Worm (Caenorhabditis elegans): ENCODE measurements around the gene C24H11.5.
"Not testable (repeated sequence)": the region's sequence is repeated elsewhere in the genome, so short reads cannot be mapped to it uniquely, and the experiment has no call there.

The C24H11.5 gene

DNA sequence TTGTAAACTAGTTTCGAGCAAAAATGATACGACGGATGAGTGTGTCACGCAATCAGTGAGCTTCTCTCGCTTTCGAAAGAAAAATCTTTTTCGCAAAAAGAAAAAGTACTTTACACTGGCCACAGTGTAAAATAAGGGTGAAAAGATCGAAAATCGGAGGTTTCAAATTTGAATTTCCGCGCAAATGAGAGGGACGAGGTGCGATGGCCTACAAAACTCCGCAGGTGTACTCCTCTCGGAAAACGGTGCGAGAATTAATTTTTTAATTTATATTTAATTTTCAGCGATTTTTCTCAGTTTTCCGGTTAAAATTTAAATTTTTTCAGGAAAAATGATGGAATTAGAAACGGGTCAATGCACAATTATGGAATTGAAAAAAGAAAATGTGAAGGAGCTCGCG is 33.3 kb upstream of the C24H11.5 start, which contains the start of gene mrt-2:
Gene mrt-2 (plus strand): TSS at position 49 of the 400 bp plus-strand sequence.
- TF ChIP-seq flt-1 (GFP tag; IDR thresholded peaks at IDR 0.05) (peak; percentile 78), ztf-29 (GFP tag; IDR thresholded peaks at IDR 0.05) (no peak), cog-1 (tag; optimal IDR thresholded peaks at IDR 0.05) (peak; percentile 28), ztf-23 (GFP tag; IDR thresholded peaks at IDR 0.05) (0 out of 2 replicates have a peak, but pooled peaks have one; percentile 56), tab-1 (GFP tag; IDR thresholded peaks at IDR 0.05) (no peak), ref-1 (GFP tag; conservative IDR thresholded peaks at IDR 0.05) (no peak), T22C8.4 (GFP tag; IDR thresholded peaks at IDR 0.05) (peak; percentile 10; the same call in 1 of the 2 replicates), med-1 (GFP tag; optimal IDR thresholded peaks at IDR 0.05; ENCODE audit: insufficient read depth) (no peak), klf-2 (GFP tag; conservative IDR thresholded peaks at IDR 0.05) (0 out of 2 replicates have a peak, but pooled peaks have one; percentile 33)

DNA sequence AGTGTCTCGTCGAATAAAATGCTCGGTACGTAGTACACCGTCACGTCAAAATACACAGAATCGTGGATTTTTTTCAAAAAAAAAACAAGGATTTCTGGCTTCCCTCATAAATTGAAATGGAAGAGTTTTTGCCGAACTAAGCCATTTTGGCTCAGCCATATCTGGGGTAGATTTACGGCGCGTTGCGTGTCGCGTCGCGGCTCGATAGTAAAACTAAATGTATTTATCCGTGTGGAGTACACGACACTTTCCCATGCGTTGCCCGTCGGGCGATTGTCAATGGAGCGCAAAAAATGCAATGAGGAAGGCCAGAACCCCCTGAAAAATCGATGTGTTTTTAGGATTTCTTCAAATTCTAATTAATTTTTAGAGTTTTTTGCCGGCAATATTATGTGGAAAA is 29.8 kb upstream of the C24H11.5 start:
- TF ChIP-seq cog-1 (tag; optimal IDR thresholded peaks at IDR 0.05) = no peak
- no peak for TF ChIP-seq T22C8.4 (GFP tag; IDR thresholded peaks at IDR 0.05)
- no peak for TF ChIP-seq ztf-23 (GFP tag; IDR thresholded peaks at IDR 0.05)
- no peak for TF ChIP-seq med-1 (GFP tag; optimal IDR thresholded peaks at IDR 0.05; ENCODE audit: insufficient read depth)
- TF ChIP-seq klf-2 (GFP tag; conservative IDR thresholded peaks at IDR 0.05) = no peak
- TF ChIP-seq ref-1 (GFP tag; conservative IDR thresholded peaks at IDR 0.05) = no peak
- TF ChIP-seq tab-1 (GFP tag; IDR thresholded peaks at IDR 0.05) = no peak

ce11 chrIII:11750817-11751216 is 29.2 kb upstream of the C24H11.5 start:
- TF ChIP-seq ref-1 (GFP tag; conservative IDR thresholded peaks at IDR 0.05) (no peak), tab-1 (GFP tag; IDR thresholded peaks at IDR 0.05) (no peak), klf-2 (GFP tag; conservative IDR thresholded peaks at IDR 0.05) (no peak), med-1 (GFP tag; optimal IDR thresholded peaks at IDR 0.05; ENCODE audit: insufficient read depth) (no peak), cog-1 (tag; optimal IDR thresholded peaks at IDR 0.05) (no peak), ztf-29 (GFP tag; IDR thresholded peaks at IDR 0.05) (no peak), ztf-23 (GFP tag; IDR thresholded peaks at IDR 0.05) (no peak), T22C8.4 (GFP tag; IDR thresholded peaks at IDR 0.05) (no peak), flt-1 (GFP tag; IDR thresholded peaks at IDR 0.05) (no peak)

ce11 chrIII:11757892-11758291 is 22.1 kb upstream of the C24H11.5 start:
- TF ChIP-seq ztf-29 (GFP tag; IDR thresholded peaks at IDR 0.05) (no peak), ref-1 (GFP tag; conservative IDR thresholded peaks at IDR 0.05) (no peak), T22C8.4 (GFP tag; IDR thresholded peaks at IDR 0.05) (no peak), flt-1 (GFP tag; IDR thresholded peaks at IDR 0.05) (no peak), med-1 (GFP tag; optimal IDR thresholded peaks at IDR 0.05; ENCODE audit: insufficient read depth) (no peak), klf-2 (GFP tag; conservative IDR thresholded peaks at IDR 0.05) (no peak), tab-1 (GFP tag; IDR thresholded peaks at IDR 0.05) (no peak), ztf-23 (GFP tag; IDR thresholded peaks at IDR 0.05) (no peak), cog-1 (tag; optimal IDR thresholded peaks at IDR 0.05) (no peak)

DNA sequence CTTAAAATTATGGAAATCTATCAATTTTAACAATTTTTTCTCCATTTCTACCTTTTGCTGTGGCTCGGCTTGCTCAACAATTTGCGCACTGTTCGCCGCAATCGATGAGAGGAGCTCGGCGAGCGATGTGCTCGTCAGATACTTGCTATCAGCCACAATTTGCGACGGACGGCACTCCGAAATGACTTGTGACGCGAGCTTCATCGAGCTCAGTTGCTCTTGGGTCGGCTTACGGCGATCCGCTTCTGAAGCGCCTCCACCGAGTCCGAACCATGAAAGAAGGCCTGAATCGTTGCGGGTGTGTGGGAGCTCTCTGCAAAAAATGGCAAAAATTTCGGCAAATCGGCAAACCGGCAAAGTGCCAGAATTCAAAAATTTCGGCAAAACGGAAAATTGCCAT is 19.4 kb upstream of the C24H11.5 start:
- TF ChIP-seq ztf-29 (GFP tag; IDR thresholded peaks at IDR 0.05) (no peak), tab-1 (GFP tag; IDR thresholded peaks at IDR 0.05) (no peak), cog-1 (tag; optimal IDR thresholded peaks at IDR 0.05) (no peak), ref-1 (GFP tag; conservative IDR thresholded peaks at IDR 0.05) (no peak), ztf-23 (GFP tag; IDR thresholded peaks at IDR 0.05) (no peak), med-1 (GFP tag; optimal IDR thresholded peaks at IDR 0.05; ENCODE audit: insufficient read depth) (no peak), klf-2 (GFP tag; conservative IDR thresholded peaks at IDR 0.05) (no peak), T22C8.4 (GFP tag; IDR thresholded peaks at IDR 0.05) (no peak), flt-1 (GFP tag; IDR thresholded peaks at IDR 0.05) (no peak)

DNA sequence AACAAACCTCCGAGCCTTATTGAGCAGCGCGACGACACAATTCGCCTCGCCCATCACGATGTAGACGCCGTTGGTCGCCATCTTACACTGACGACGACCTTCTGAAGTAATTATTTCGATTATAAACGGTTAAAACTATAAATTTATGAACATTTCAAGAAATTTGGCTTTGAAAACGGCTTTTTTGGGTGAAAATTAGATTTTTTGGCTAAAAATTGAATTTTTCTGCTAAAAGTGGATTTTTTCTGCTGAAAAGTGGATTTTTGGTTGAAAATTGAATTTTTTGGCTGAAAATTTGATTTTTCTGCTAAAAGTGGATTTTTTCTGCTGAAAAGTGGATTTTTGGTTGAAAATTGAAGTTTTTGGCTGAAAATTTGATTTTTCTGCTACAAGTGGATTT is 6.5 kb upstream of the C24H11.5 start, which contains the start of gene gbf-1:
Gene gbf-1 (minus strand): TSS at position 101 of the 400 bp plus-strand sequence.
- not testable (repeated sequence) for TF ChIP-seq ztf-29 (GFP tag; IDR thresholded peaks at IDR 0.05); ref-1 (GFP tag; conservative IDR thresholded peaks at IDR 0.05); cog-1 (tag; optimal IDR thresholded peaks at IDR 0.05)

- TF ChIP-seq ref-1 (GFP tag; conservative IDR thresholded peaks at IDR 0.05) = no peak
- no peak for TF ChIP-seq T22C8.4 (GFP tag; IDR thresholded peaks at IDR 0.05)
- TF ChIP-seq ztf-23 (GFP tag; IDR thresholded peaks at IDR 0.05) = no peak
- no peak; the same call in 1 of the 2 replicates for TF ChIP-seq flt-1 (GFP tag; IDR thresholded peaks at IDR 0.05)
- TF ChIP-seq ztf-29 (GFP tag; IDR thresholded peaks at IDR 0.05) = no peak
- TF ChIP-seq cog-1 (tag; optimal IDR thresholded peaks at IDR 0.05) = no peak
- no peak for TF ChIP-seq med-1 (GFP tag; optimal IDR thresholded peaks at IDR 0.05; ENCODE audit: insufficient read depth)
- no peak for TF ChIP-seq tab-1 (GFP tag; IDR thresholded peaks at IDR 0.05)
- no peak for TF ChIP-seq klf-2 (GFP tag; conservative IDR thresholded peaks at IDR 0.05)
These were observed 5.5 kb upstream of the C24H11.5 start, which contains the start of gene immp-1 for ce11 chrIII:11774508-11775000. TSS of gene immp-1 (plus strand) at chrIII:11774950.

DNA sequence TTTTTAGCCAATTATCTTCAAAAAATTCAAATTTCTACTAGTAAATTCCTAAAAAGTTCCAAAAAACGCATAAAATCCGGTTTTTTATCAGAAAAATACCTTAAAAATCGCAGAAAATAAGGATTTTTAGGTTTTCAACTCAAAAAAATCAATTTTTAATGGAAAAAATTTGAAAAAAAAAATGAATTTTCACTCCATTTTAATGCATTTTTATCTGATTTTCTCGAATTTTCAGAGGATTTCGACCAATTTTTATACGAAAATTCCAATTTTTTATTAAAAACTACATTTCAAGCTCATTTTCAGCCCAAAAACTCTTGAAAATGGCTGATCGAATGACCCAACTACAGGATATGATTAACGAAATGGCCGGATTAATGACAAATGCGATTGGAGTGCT is 2.7 kb upstream of the C24H11.5 start, which contains the start of gene mdt-21:
Gene mdt-21 (plus strand): TSS at position 301 of the 400 bp plus-strand sequence.
- TF ChIP-seq cog-1 (tag; optimal IDR thresholded peaks at IDR 0.05) (no peak), ztf-29 (GFP tag; IDR thresholded peaks at IDR 0.05) (no peak), klf-2 (GFP tag; conservative IDR thresholded peaks at IDR 0.05) (no peak), ztf-23 (GFP tag; IDR thresholded peaks at IDR 0.05) (no peak), flt-1 (GFP tag; IDR thresholded peaks at IDR 0.05) (no peak), T22C8.4 (GFP tag; IDR thresholded peaks at IDR 0.05) (no peak), ref-1 (GFP tag; conservative IDR thresholded peaks at IDR 0.05) (no peak), tab-1 (GFP tag; IDR thresholded peaks at IDR 0.05) (no peak), med-1 (GFP tag; optimal IDR thresholded peaks at IDR 0.05; ENCODE audit: insufficient read depth) (no peak)

ce11 chrIII:11781800-11782199 is 1.8 kb downstream of the C24H11.5 start, which contains the start of gene srd-74:
TSS of gene srd-74 (plus strand) at chrIII:11782100.
- no peak for TF ChIP-seq ref-1 (GFP tag; conservative IDR thresholded peaks at IDR 0.05)
- no peak for TF ChIP-seq cog-1 (tag; optimal IDR thresholded peaks at IDR 0.05)
- TF ChIP-seq ztf-23 (GFP tag; IDR thresholded peaks at IDR 0.05) = no peak
- TF ChIP-seq tab-1 (GFP tag; IDR thresholded peaks at IDR 0.05) = no peak
- no peak for TF ChIP-seq flt-1 (GFP tag; IDR thresholded peaks at IDR 0.05)
- no peak for TF ChIP-seq T22C8.4 (GFP tag; IDR thresholded peaks at IDR 0.05)
- TF ChIP-seq med-1 (GFP tag; optimal IDR thresholded peaks at IDR 0.05; ENCODE audit: insufficient read depth) = no peak
- TF ChIP-seq klf-2 (GFP tag; conservative IDR thresholded peaks at IDR 0.05) = no peak
- TF ChIP-seq ztf-29 (GFP tag; IDR thresholded peaks at IDR 0.05) = no peak
